Worm (Caenorhabditis elegans): Measurements from ENCODE around the gene C54C6.4.
A peak's percentile ranks its signal among the peaks of the same experiment; 100 is the strongest.

The C54C6.4 gene

DNA sequence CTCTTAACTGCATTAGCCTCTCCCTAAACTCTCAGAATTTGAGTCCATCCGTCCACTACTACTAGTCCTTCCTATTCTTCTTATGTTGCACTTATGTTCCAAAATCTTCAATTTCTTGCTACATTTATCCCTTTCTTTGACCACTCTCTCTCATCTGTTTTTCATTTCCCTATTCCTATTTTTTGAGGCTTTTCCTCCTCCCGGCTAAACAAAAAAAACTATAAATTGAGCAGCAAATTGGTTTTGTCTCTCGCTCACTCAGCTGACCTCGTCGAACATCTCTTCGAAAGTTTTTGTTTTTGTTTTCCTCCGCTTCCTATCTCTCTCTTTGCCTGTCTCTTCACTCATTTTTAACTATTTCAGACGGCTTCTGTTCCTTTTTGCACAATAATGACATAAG is 36.9 kb downstream of the C54C6.4 start, which contains the start of gene ptp-1:
Gene ptp-1 (plus strand): TSS at position 358 of the 400 bp plus-strand sequence.
- TF ChIP-seq lin-15B (tag; optimal IDR thresholded peaks at IDR 0.05) (no peak), nfya-1 (tag; optimal IDR thresholded peaks at IDR 0.05; ENCODE audit: insufficient read depth) (no peak), ceh-9 (tag; optimal IDR thresholded peaks at IDR 0.05) (no peak), elt-3 (tag; optimal IDR thresholded peaks at IDR 0.05) (no peak), ceh-28 (tag; optimal IDR thresholded peaks at IDR 0.05) (no peak), eor-1 (tag; optimal IDR thresholded peaks at IDR 0.05) (no peak), egl-27 (tag; optimal IDR thresholded peaks at IDR 0.05) (no peak), egl-5 (tag; optimal IDR thresholded peaks at IDR 0.05) (peak; percentile 70)

ce11 chrIII:3594681-3595080 is 41.2 kb downstream of the C54C6.4 start:
- TF ChIP-seq nfya-1 (tag; optimal IDR thresholded peaks at IDR 0.05; ENCODE audit: insufficient read depth) (peak; percentile 75), sea-2 (GFP tag; optimal IDR thresholded peaks at IDR 0.05) (no peak), jun-1 (tag; optimal IDR thresholded peaks at IDR 0.05) (no peak), lsy-12 (tag; optimal IDR thresholded peaks at IDR 0.05) (no peak), ama-1 (optimal IDR thresholded peaks at IDR 0.05) (no peak), unc-62 (GFP tag; optimal IDR thresholded peaks at IDR 0.05) (no peak), ZK546.5 (tag; optimal IDR thresholded peaks at IDR 0.05) (no peak)

- TF ChIP-seq nfya-1 (tag; optimal IDR thresholded peaks at IDR 0.05; ENCODE audit: insufficient read depth) (peak; percentile 15), lin-39 (tag; optimal IDR thresholded peaks at IDR 0.05) (peak; percentile 41), unc-39 (tag; optimal IDR thresholded peaks at IDR 0.05) (no peak), nhr-23 (tag; optimal IDR thresholded peaks at IDR 0.05) (no peak), daf-12 (tag; optimal IDR thresholded peaks at IDR 0.05) (no peak)
Observed at ce11 chrIII:3601271-3601670, 47.8 kb downstream of the C54C6.4 start.

DNA sequence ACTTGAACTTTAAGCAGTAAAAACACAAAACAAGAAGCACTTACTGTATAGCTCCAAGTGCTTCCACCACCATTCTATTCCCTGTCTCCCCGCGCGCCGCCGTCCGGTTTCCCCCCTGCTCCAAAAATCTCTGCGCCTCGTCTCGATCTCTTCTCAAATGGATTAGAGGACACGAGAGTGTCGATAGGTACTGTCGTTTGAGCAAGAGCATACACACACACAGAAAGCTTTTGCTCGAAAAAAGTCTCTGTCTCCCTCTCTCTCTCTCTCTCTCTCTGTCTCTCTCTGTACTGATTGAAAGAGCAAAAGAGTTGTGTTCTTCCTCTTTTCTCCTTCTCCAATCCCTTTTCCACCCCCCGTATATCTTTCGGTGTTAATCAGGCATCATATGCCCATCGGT is 52.2 kb downstream of the C54C6.4 start:
- TF ChIP-seq pha-4 (tag; optimal IDR thresholded peaks at IDR 0.05) (peak; percentile 33), unc-39 (tag; optimal IDR thresholded peaks at IDR 0.05) (no peak), unc-62 (GFP tag; optimal IDR thresholded peaks at IDR 0.05) (no peak), elt-1 (tag; optimal IDR thresholded peaks at IDR 0.05) (no peak), fos-1 (tag; optimal IDR thresholded peaks at IDR 0.05) (no peak), ceh-16 (tag; optimal IDR thresholded peaks at IDR 0.05) (no peak), nhr-28 (tag; optimal IDR thresholded peaks at IDR 0.05) (no peak)

Data from whole organism, L3 larva.